Worm (Caenorhabditis elegans) whole organism, L2 larva: ENCODE results near the gene lap-1.

Source experiments
- C34F6.9 ChIP-seq: fragments of 150-350 bp; optimal IDR thresholded peaks from 2 replicates; lab custom pipeline; 2014; ENCODE audit warnings: missing biosample characterization, missing genetic modification characterization
- Y55F3AM.14 ChIP-seq: fragments of 200-800 bp; sonication (Bioruptor generic); optimal IDR thresholded peaks from 2 replicates; lab custom pipeline; 2018; ENCODE audit warnings: mild to moderate bottlenecking, missing genetic modification characterization, missing compliant biosample characterization
- ZK546.5 ChIP-seq: sonication (generic microtip); optimal IDR thresholded peaks from 2 replicates; lab custom pipeline; 2017; ENCODE audit warnings: missing biosample characterization, missing genetic modification characterization
- alr-1 ChIP-seq: fragments of 150-350 bp; optimal IDR thresholded peaks from 2 replicates; lab custom pipeline; 2014; ENCODE audit warnings: missing biosample characterization, missing genetic modification characterization
- ama-1 ChIP-seq: fragments of 150-350 bp; optimal IDR thresholded peaks from 2 replicates; lab custom pipeline; 2018; ENCODE audit warnings: inconsistent platforms
- blmp-1 ChIP-seq: sonication (generic microtip); optimal IDR thresholded peaks from 2 replicates; lab custom pipeline; 2017; ENCODE audit warnings: missing genetic modification characterization, mild to moderate bottlenecking, missing compliant biosample characterization, antibody characterized with exemption, moderate library complexity; ENCODE audit not compliant: insufficient read depth
- ceh-16 ChIP-seq: fragments of 150-350 bp; optimal IDR thresholded peaks from 2 replicates; lab custom pipeline; 2014; ENCODE audit warnings: missing biosample characterization, missing genetic modification characterization
- ceh-82 ChIP-seq: fragments of 150-350 bp; optimal IDR thresholded peaks from 2 replicates; lab custom pipeline; 2014; ENCODE audit warnings: missing biosample characterization, missing genetic modification characterization
- crh-2 ChIP-seq: sonication (generic microtip); optimal IDR thresholded peaks from 2 replicates; lab custom pipeline; 2017; ENCODE audit warnings: missing biosample characterization, missing genetic modification characterization
- dmd-4 ChIP-seq: sonication (generic microtip); optimal IDR thresholded peaks from 2 replicates; lab custom pipeline; 2017; ENCODE audit warnings: missing biosample characterization, missing genetic modification characterization
- egl-27 ChIP-seq: sonication (generic microtip); optimal IDR thresholded peaks from 3 replicates; lab custom pipeline; 2017; ENCODE audit warnings: missing biosample characterization, missing genetic modification reagents, missing genetic modification characterization
- elt-1 ChIP-seq: fragments of 150-350 bp; optimal IDR thresholded peaks from 2 replicates; lab custom pipeline; 2014; ENCODE audit warnings: missing biosample characterization, missing genetic modification characterization
- elt-3 ChIP-seq: sonication (generic microtip); optimal IDR thresholded peaks from 2 replicates; lab custom pipeline; 2017; ENCODE audit warnings: missing biosample characterization, missing genetic modification characterization
- fos-1 ChIP-seq: fragments of 150-350 bp; optimal IDR thresholded peaks from 2 replicates; lab custom pipeline; 2014; ENCODE audit warnings: missing biosample characterization, missing genetic modification characterization
- gmeb-1 ChIP-seq: fragments of 150-350 bp; optimal IDR thresholded peaks from 2 replicates; lab custom pipeline; 2014; ENCODE audit warnings: missing biosample characterization, missing genetic modification characterization
- lin-11 ChIP-seq: fragments of 150-350 bp; sonication (generic microtip); optimal IDR thresholded peaks from 2 replicates; lab custom pipeline; 2014; ENCODE audit warnings: missing biosample characterization, missing genetic modification characterization, inconsistent platforms, mixed read lengths
- lin-13 ChIP-seq: fragments of 150-350 bp; optimal IDR thresholded peaks from 2 replicates; lab custom pipeline; 2014; ENCODE audit warnings: missing biosample characterization, missing genetic modification reagents, missing genetic modification characterization
- lin-39 ChIP-seq: fragments of 150-350 bp; optimal IDR thresholded peaks from 2 replicates; lab custom pipeline; 2014; ENCODE audit warnings: missing biosample characterization, missing genetic modification reagents, missing genetic modification characterization
- lsy-2 ChIP-seq, 2 experiments: fragments of 150-350 bp in 1 of 2; sonication (generic microtip) in 1 of 2; optimal IDR thresholded peaks; 2 replicates each; lab custom pipeline; 2014 to 2017; ENCODE audit warnings: missing biosample characterization in 2 of 2, missing genetic modification characterization in 2 of 2
- mab-5 ChIP-seq: fragments of 150-350 bp; optimal IDR thresholded peaks from 2 replicates; lab custom pipeline; 2014; ENCODE audit warnings: missing biosample characterization, missing genetic modification characterization
- mbf-1 ChIP-seq: sonication (generic microtip); optimal IDR thresholded peaks from 2 replicates; lab custom pipeline; 2017; ENCODE audit warnings: missing biosample characterization, missing genetic modification characterization
- mdl-1 ChIP-seq, 2 experiments: fragments of 150-350 bp in 1 of 2; sonication (generic microtip) in 1 of 2; optimal IDR thresholded peaks; 2 replicates each; lab custom pipeline; 2017; ENCODE audit warnings: missing biosample characterization in 2 of 2, missing genetic modification characterization in 2 of 2
- nhr-10 ChIP-seq: sonication (generic microtip); optimal IDR thresholded peaks from 2 replicates; lab custom pipeline; 2017; ENCODE audit warnings: missing biosample characterization, missing genetic modification characterization
- nhr-11 ChIP-seq: fragments of 150-350 bp; optimal IDR thresholded peaks from 2 replicates; lab custom pipeline; 2014; ENCODE audit warnings: missing biosample characterization, missing genetic modification characterization
- nhr-12 ChIP-seq: fragments of 150-350 bp; optimal IDR thresholded peaks from 2 replicates; lab custom pipeline; 2014; ENCODE audit warnings: missing biosample characterization, missing genetic modification characterization
- nhr-129 ChIP-seq: fragments of 150-350 bp; optimal IDR thresholded peaks from 2 replicates; lab custom pipeline; 2014; ENCODE audit warnings: missing biosample characterization, missing genetic modification characterization
- nhr-21 ChIP-seq: fragments of 150-350 bp; optimal IDR thresholded peaks from 2 replicates; lab custom pipeline; 2014; ENCODE audit warnings: missing biosample characterization, missing genetic modification characterization
- nhr-237 ChIP-seq: fragments of 150-350 bp; optimal IDR thresholded peaks from 2 replicates; lab custom pipeline; 2014; ENCODE audit warnings: missing biosample characterization, missing genetic modification characterization
- nhr-6 ChIP-seq: fragments of 150-350 bp; optimal IDR thresholded peaks from 2 replicates; lab custom pipeline; 2014; ENCODE audit warnings: missing biosample characterization, missing genetic modification characterization
- nhr-77 ChIP-seq: fragments of 150-350 bp; optimal IDR thresholded peaks from 2 replicates; lab custom pipeline; 2014; ENCODE audit warnings: missing biosample characterization, missing genetic modification characterization
- peb-1 ChIP-seq: fragments of 150-350 bp; optimal IDR thresholded peaks from 2 replicates; lab custom pipeline; 2014; ENCODE audit warnings: missing biosample characterization, missing genetic modification characterization
- sem-4 ChIP-seq: fragments of 150-350 bp; optimal IDR thresholded peaks from 2 replicates; lab custom pipeline; 2014; ENCODE audit warnings: missing biosample characterization, missing genetic modification reagents, missing genetic modification characterization
- skn-1 ChIP-seq: sonication (generic microtip); optimal IDR thresholded peaks from 2 replicates; lab custom pipeline; 2017; ENCODE audit warnings: missing biosample characterization, missing genetic modification characterization
- sma-9 ChIP-seq, 2 experiments: fragments of 150-350 bp in 1 of 2; sonication (generic microtip) in 1 of 2; optimal IDR thresholded peaks; 2 replicates each; lab custom pipeline; 2014 to 2016; ENCODE audit warnings: missing genetic modification characterization in 2 of 2, mild to moderate bottlenecking in 1 of 2, missing biosample characterization in 1 of 2, missing compliant biosample characterization in 1 of 2, missing genetic modification reagents in 1 of 2, moderate library complexity in 1 of 2
- snpc-4 ChIP-seq: fragments of 150-350 bp; optimal IDR thresholded peaks from 2 replicates; lab custom pipeline; 2014; ENCODE audit warnings: missing biosample characterization, missing genetic modification characterization
- unc-39 ChIP-seq: fragments of 150-350 bp; optimal IDR thresholded peaks from 2 replicates; lab custom pipeline; 2014; ENCODE audit warnings: missing biosample characterization, missing genetic modification characterization
- unc-55 ChIP-seq: fragments of 150-350 bp; sonication (generic microtip); optimal IDR thresholded peaks from 3 replicates; lab custom pipeline; 2014; ENCODE audit warnings: missing biosample characterization, missing genetic modification reagents, missing genetic modification characterization
- unc-62 ChIP-seq: fragments of 150-350 bp; optimal IDR thresholded peaks from 2 replicates; lab custom pipeline; 2014; ENCODE audit warnings: missing biosample characterization, missing genetic modification reagents, missing genetic modification characterization
- zag-1 ChIP-seq: fragments of 150-350 bp; optimal IDR thresholded peaks from 2 replicates; lab custom pipeline; 2014; ENCODE audit warnings: missing biosample characterization, missing genetic modification characterization
- ztf-1 ChIP-seq: fragments of 200-800 bp; sonication (Bioruptor generic); conservative IDR thresholded peaks from 2 replicates; pipeline ENCODE4 v1.3.6; 2022; ENCODE audit warnings: missing genetic modification characterization, missing compliant biosample characterization
- ztf-11 ChIP-seq: sonication (generic microtip); optimal IDR thresholded peaks from 2 replicates; lab custom pipeline; 2017; ENCODE audit warnings: missing biosample characterization, missing genetic modification characterization
- ztf-4 ChIP-seq: fragments of 150-350 bp; optimal IDR thresholded peaks from 2 replicates; lab custom pipeline; 2014; ENCODE audit warnings: missing biosample characterization, missing genetic modification characterization

Gene lap-1

DNA sequence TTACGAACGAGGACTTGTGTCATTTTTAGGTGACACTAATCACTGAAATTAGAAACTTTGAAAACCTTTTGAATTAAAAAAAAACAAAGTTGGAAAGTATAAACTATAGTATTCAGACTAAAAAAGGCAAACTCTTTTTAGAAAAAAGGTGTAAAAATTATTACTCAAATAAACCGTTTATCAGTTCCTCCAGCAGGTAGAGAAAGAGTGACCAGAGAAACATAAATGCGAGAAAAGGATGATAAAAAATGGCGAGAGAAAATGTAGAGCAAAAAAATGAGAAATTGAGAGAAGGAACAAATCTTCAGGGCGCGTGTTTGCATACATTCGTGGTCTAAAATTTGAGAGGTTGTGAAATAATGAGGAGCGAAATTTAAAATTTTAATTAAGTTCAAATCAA, at the start of gene lap-1:
Gene lap-1, minus strand, starts transcription at position 42 of the 400 bp plus-strand sequence.
- TF ChIP-seq ZK546.5 (tag; lab: Kevin White, UChicago), result no peak
- no peak for TF ChIP-seq snpc-4 (tag; lab: Kevin White, UChicago)
- TF ChIP-seq ztf-11, result no peak
- no peak for TF ChIP-seq nhr-77 (tag; lab: Kevin White, UChicago)
- TF ChIP-seq ceh-16 (tag; lab: Kevin White, UChicago), result no peak
- no peak for TF ChIP-seq lin-11 (tag; lab: Kevin White, UChicago)
- TF ChIP-seq ztf-1, result no peak
- no peak for TF ChIP-seq ama-1 (lab: Kevin White, UChicago)
- no peak for TF ChIP-seq nhr-6
- TF ChIP-seq crh-2, result no peak
- no peak for TF ChIP-seq egl-27
- TF ChIP-seq fos-1 (tag; lab: Kevin White, UChicago), result peak; percentile 63
- peak; percentile 40 for TF ChIP-seq skn-1 (tag; lab: Kevin White, UChicago)
- no peak for TF ChIP-seq lsy-2 (tag; optimal IDR thresholded peaks at IDR 0.05; lab: Kevin White, UChicago)
- TF ChIP-seq elt-3 (tag; lab: Kevin White, UChicago), result no peak
- no peak for TF ChIP-seq lin-13 (GFP tag; lab: Kevin White, UChicago)
- no peak for TF ChIP-seq blmp-1 (tag; lab: Kevin White, UChicago)

DNA sequence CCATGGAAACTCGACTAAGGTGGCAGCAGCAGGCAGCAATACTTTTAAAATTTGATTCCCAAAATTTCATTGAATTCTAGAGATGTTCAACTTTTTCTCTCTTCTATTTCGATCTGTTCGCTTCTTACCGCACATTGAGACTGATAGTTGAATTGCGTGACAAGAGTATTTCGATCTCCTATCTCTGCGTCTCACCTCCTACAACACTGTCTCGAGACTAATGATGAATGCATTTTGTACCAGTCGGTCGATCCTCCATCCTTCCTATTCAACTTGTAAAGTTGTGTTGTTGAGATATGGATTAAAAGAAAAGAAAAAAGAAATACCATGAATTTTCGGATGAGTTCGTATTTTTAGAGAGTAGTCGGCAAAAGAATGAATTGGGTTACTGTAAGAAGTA, 49.5 kb upstream of the lap-1 start:
- no peak for TF ChIP-seq peb-1 (tag; lab: Kevin White, UChicago)
- peak; percentile 8 for TF ChIP-seq unc-55 (GFP tag; lab: Kevin White, UChicago)

DNA sequence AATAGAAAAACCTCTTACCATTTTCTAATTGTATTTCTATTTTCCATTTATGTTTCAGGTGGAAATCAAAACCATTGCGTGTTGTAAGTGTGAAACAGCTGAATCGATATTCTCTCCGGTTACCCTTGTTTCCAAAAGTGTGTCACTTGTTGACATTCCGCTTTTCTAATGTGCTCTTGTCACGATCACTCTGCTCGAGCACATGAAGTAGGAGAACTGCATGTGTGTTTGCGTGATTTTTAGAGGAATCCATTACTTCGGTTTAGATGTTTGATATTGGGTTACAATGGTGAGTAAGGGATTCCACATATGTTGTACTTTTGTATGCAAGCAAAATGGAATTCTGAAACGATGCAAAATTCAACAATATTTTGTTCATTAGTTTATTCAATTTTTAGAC, 48.8 kb upstream of the lap-1 start:
- peak; percentile 24 for TF ChIP-seq nhr-129 (tag; lab: Kevin White, UChicago)
- no peak for TF ChIP-seq C34F6.9 (tag; lab: Kevin White, UChicago)
- TF ChIP-seq ama-1 (lab: Kevin White, UChicago), result peak; percentile 73
- no peak for TF ChIP-seq egl-27
- no peak for TF ChIP-seq gmeb-1

DNA sequence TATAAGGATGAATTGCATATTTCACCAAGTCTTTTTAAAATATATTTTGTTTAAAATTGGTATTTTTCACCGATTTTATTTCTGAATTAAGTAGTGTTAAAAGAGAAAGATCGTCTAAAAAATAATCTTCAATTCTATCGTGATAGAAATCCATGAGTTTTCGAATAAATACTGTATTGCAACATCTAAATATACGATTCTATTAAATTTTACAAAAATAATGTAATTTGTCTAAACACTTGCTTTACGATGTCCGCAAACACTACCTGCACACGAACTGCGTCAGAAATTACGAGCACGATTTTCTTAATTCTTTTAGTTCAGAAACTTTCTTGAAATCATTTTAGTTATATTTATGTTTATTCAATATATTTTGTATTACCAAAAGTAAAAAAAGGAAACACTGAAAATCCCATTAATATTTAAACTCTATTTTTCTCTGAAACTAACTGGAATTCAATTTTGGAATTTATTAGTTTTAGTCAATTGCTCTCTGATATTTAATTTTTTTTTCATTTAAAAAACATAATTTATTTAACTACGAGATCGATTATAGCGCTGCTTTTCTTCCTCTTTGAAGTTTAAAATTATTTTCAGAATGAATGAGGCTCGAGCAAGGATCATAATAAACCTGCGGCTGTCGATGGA, 47.6 kb upstream of the lap-1 start, which contains the start of gene mrpl-32:
Gene mrpl-32, plus strand, starts transcription at position 598 of the 648 bp plus-strand sequence.
- peak; percentile 39 for TF ChIP-seq sem-4 (tag; lab: Kevin White, UChicago)
- peak in 1 of 2 experiments; percentile 67 for TF ChIP-seq lsy-2 (tag; optimal IDR thresholded peaks at IDR 0.05; lab: Kevin White, UChicago)
- TF ChIP-seq Y55F3AM.14 (GFP tag; lab: Kevin White, UChicago), result no peak
- TF ChIP-seq nhr-12 (tag; lab: Kevin White, UChicago), result peak; percentile 25
- TF ChIP-seq nhr-11 (tag; lab: Kevin White, UChicago), result no peak
- no peak for TF ChIP-seq zag-1
- no peak for TF ChIP-seq dmd-4 (tag; lab: Kevin White, UChicago)
- peak; percentile 39 for TF ChIP-seq C34F6.9 (tag; lab: Kevin White, UChicago)
- TF ChIP-seq crh-2, result peak; percentile 45
- TF ChIP-seq ztf-4 (tag; lab: Kevin White, UChicago), result peak; percentile 74
- TF ChIP-seq lin-13 (GFP tag; lab: Kevin White, UChicago), result peak; percentile 33
- TF ChIP-seq mdl-1 (tag; optimal IDR thresholded peaks at IDR 0.05; lab: Kevin White, UChicago), result no peak
- peak; percentile 38 for TF ChIP-seq ama-1 (lab: Kevin White, UChicago)
- no peak for TF ChIP-seq nhr-10 (tag; lab: Kevin White, UChicago)
- TF ChIP-seq skn-1 (tag; lab: Kevin White, UChicago), result peak; percentile 53

DNA sequence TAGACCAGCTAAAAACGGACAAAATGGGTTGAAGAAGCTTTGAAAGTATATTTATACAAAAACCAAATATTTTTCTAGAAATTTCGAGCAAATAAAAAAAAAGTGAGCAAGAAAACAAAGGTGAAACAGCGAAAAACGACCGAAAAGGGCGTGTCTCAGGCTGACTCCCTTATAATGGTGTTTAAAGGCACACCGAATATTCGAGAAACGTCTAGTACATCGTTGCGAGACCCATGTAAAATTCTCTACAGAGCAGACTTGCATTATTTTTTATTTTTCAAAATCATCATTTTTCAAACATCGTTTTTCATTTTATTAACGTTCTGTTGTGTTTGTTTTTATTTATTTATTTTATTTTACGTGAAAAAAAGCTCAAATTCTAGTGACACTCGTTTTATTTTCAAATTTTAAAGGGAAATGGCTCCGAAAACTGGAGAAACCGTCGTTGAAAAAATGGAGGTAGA, 45.2 kb upstream of the lap-1 start, which contains the start of gene rpn-3:
Gene rpn-3, plus strand, starts transcription at position 414 of the 464 bp plus-strand sequence.
- TF ChIP-seq unc-39 (tag; lab: Kevin White, UChicago), result no peak
- peak; percentile 97 for TF ChIP-seq lin-13 (GFP tag; lab: Kevin White, UChicago)
- TF ChIP-seq nhr-237 (tag; lab: Kevin White, UChicago), result peak; percentile 72
- peak; percentile 97 for TF ChIP-seq nhr-6
- TF ChIP-seq ZK546.5 (tag; lab: Kevin White, UChicago), result peak; percentile 69
- TF ChIP-seq lsy-2 (tag; optimal IDR thresholded peaks at IDR 0.05; lab: Kevin White, UChicago), result peak; percentile 93 to 97
- peak; percentile 96 for TF ChIP-seq sma-9 (GFP tag; optimal IDR thresholded peaks at IDR 0.05; lab: Kevin White, UChicago)
- TF ChIP-seq sma-9 (tag; optimal IDR thresholded peaks at IDR 0.05; lab: Kevin White, UChicago), result no peak
- TF ChIP-seq nhr-10 (tag; lab: Kevin White, UChicago), result peak; percentile 85
- TF ChIP-seq mbf-1, result no peak
- TF ChIP-seq nhr-12 (tag; lab: Kevin White, UChicago), result peak; percentile 6
- TF ChIP-seq C34F6.9 (tag; lab: Kevin White, UChicago), result peak; percentile 99
- TF ChIP-seq ztf-4 (tag; lab: Kevin White, UChicago), result peak; percentile 98
- TF ChIP-seq snpc-4 (tag; lab: Kevin White, UChicago), result peak; percentile 90
- TF ChIP-seq elt-1, result no peak
- TF ChIP-seq lin-11 (tag; lab: Kevin White, UChicago), result peak; percentile 63
- TF ChIP-seq ztf-11, result no peak
- peak; percentile 83 for TF ChIP-seq ceh-82 (tag; lab: Kevin White, UChicago)
- TF ChIP-seq alr-1 (tag; lab: Kevin White, UChicago), result no peak
- TF ChIP-seq unc-55 (GFP tag; lab: Kevin White, UChicago), result peak; percentile 99
- peak; percentile 95 for TF ChIP-seq mab-5
- TF ChIP-seq unc-62 (GFP tag; lab: Kevin White, UChicago), result peak; percentile 66
- peak; percentile 83 for TF ChIP-seq nhr-77 (tag; lab: Kevin White, UChicago)
- TF ChIP-seq lin-39 (tag; lab: Kevin White, UChicago), result no peak
- TF ChIP-seq nhr-21 (tag; lab: Kevin White, UChicago), result peak; percentile 95
- no peak for TF ChIP-seq elt-3 (tag; lab: Kevin White, UChicago)
- TF ChIP-seq ama-1 (lab: Kevin White, UChicago), result peak; percentile 96
